Worm (Caenorhabditis elegans): ENCODE results near the gene bcat-1.

ce11 chrX:12909910-12910309 lies 32.6 kb downstream of the bcat-1 start:
- TF ChIP-seq snpc-4 (tag; optimal IDR thresholded peaks at IDR 0.05) (no peak), zag-1 (tag; optimal IDR thresholded peaks at IDR 0.05) (no peak), lin-39 (tag; optimal IDR thresholded peaks at IDR 0.05) (no peak), nhr-77 (tag; optimal IDR thresholded peaks at IDR 0.05) (no peak), ZK546.5 (tag; optimal IDR thresholded peaks at IDR 0.05) (no peak)
